Fruit fly (Drosophila melanogaster): Measurements from ENCODE around the gene CG12883.

CG12883 gene

DNA sequence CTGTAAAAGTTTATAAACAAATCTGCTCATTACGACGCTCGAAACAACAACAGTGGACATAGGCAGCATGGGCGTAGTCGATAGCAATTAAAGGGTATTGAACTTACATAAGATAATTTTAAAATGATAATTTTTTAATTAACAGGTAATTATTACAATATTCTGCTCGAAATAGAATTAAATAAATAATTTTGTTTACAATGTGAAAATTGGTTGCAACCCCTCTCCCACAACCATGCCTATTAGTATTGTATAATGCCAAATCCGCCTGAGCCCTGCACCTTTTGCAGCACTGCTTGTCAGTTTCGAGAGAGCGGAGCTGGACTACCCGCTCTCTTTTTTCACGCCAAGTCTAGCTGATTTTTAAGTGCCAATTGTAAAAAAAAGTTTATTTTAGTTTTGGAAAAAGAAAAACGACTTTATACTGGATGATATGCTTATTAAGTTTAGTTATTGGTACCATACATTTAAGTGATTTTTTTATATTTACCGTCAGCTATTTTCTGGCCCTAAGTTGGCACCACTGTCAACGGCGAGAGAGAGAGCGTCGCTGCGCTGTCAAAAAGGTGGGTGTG, 43.0 kb upstream of the CG12883 start, which contains the start of the genes CG5611 and Mtl (continued):
- TF ChIP-seq pan (optimal IDR thresholded peaks at IDR 0.05) (no peak), pan (GFP tag; optimal IDR thresholded peaks at IDR 0.05 in 1 of 2, IDR thresholded peaks at IDR 0.05 in 1 of 2) (peak in 1 of 2 experiments; percentile 100), dmrt11E (tag; optimal IDR thresholded peaks at IDR 0.05) (peak; percentile 100), CG7963 (GFP tag; IDR thresholded peaks at IDR 0.05; ENCODE audit: partially characterized antibody) (no peak; the same call in 2 of the 3 replicates), CG7928 (GFP tag; optimal IDR thresholded peaks at IDR 0.05) (peak; percentile 86), NK7.1 (GFP tag; optimal IDR thresholded peaks at IDR 0.05) (peak; percentile 89), Dip3 (GFP tag; optimal IDR thresholded peaks at IDR 0.05) (peak; percentile 98), sima (GFP tag; optimal IDR thresholded peaks at IDR 0.05) (peak; percentile 91), CG13775 (GFP tag; optimal IDR thresholded peaks at IDR 0.05) (peak; percentile 100), CG2129 (GFP tag; IDR thresholded peaks at IDR 0.05; ENCODE audit: partially characterized antibody) (no peak), CG14014 (GFP tag; IDR thresholded peaks at IDR 0.05) (peak; percentile 100), CG15479 (GFP tag; optimal IDR thresholded peaks at IDR 0.05) (peak; percentile 84), tll (GFP tag; optimal IDR thresholded peaks at IDR 0.05) (peak; percentile 11 to 87), CG2199 (GFP tag; IDR thresholded peaks at IDR 0.05) (peak; percentile 100), Adf1 (GFP tag; IDR thresholded peaks at IDR 0.05) (peak; percentile 95), CG2875 (GFP tag; optimal IDR thresholded peaks at IDR 0.05) (peak; percentile 99), jing (GFP tag; optimal IDR thresholded peaks at IDR 0.05) (peak; percentile 99), CG7271 (tag; optimal IDR thresholded peaks at IDR 0.05) (peak; percentile 100), cas (GFP tag; IDR thresholded peaks at IDR 0.05) (peak; percentile 100), repo (GFP tag; optimal IDR thresholded peaks at IDR 0.05) (peak; percentile 96), CG3847 (GFP tag; IDR thresholded peaks at IDR 0.05) (peak; percentile 100), Mad (GFP tag; optimal IDR thresholded peaks at IDR 0.05) (peak; percentile 99), zfh2 (GFP tag; optimal IDR thresholded peaks at IDR 0.05) (peak; percentile 99), cad (GFP tag; optimal IDR thresholded peaks at IDR 0.05) (no peak), CG1792 (GFP tag; optimal IDR thresholded peaks at IDR 0.05) (peak; percentile 95), CG6765 (GFP tag; optimal IDR thresholded peaks at IDR 0.05) (peak; percentile 99), pzg (GFP tag; optimal IDR thresholded peaks at IDR 0.05) (peak; percentile 64), CG2116 (GFP tag; optimal IDR thresholded peaks at IDR 0.05) (peak; percentile 93), insv (GFP tag; optimal IDR thresholded peaks at IDR 0.05) (peak in 1 of 2 experiments; percentile 85), CG15269 (tag; optimal IDR thresholded peaks at IDR 0.05) (peak; percentile 100), Drgx (GFP tag; IDR thresholded peaks at IDR 0.05) (peak; percentile 100), Xrp1 (GFP tag; IDR thresholded peaks at IDR 0.05) (peak; percentile 100), PHDP (tag; optimal IDR thresholded peaks at IDR 0.05) (peak; percentile 100), CG17612 (GFP tag; IDR thresholded peaks at IDR 0.05) (peak; percentile 100), CG10654 (GFP tag; optimal IDR thresholded peaks at IDR 0.05) (peak; percentile 100), CG11504 (tag; optimal IDR thresholded peaks at IDR 0.05) (peak; percentile 99), Dfd (GFP tag; optimal IDR thresholded peaks at IDR 0.05) (peak in 1 of 2 experiments; percentile 92), CG9727 (GFP tag; optimal IDR thresholded peaks at IDR 0.05) (peak; percentile 100), NFAT (GFP tag; IDR thresholded peaks at IDR 0.05) (peak; percentile 100), ken (GFP tag; IDR thresholded peaks at IDR 0.05) (peak; percentile 100), Ssrp (tag; optimal IDR thresholded peaks at IDR 0.05) (peak; percentile 100), twi (tag; optimal IDR thresholded peaks at IDR 0.05) (peak; percentile 100), CG33213 (GFP tag; optimal IDR thresholded peaks at IDR 0.05) (peak; percentile 95), CG4404 (GFP tag; IDR thresholded peaks at IDR 0.05) (peak; percentile 100), Ravus (GFP tag; IDR thresholded peaks at IDR 0.05) (peak; percentile 99), Chrac-16 (GFP tag; optimal IDR thresholded peaks at IDR 0.05) (peak; percentile 100), fd64A (GFP tag; optimal IDR thresholded peaks at IDR 0.05) (peak; percentile 99), Med (GFP tag) (peak; percentile 99), ara (GFP tag; IDR thresholded peaks at IDR 0.05) (peak; percentile 100), NC2α (GFP tag; optimal IDR thresholded peaks at IDR 0.05) (peak; percentile 93)

Measured in whole organism, embryonic.